Worm (Caenorhabditis elegans) whole organism, L4 larva: Measurements from ENCODE around the gene eif-2A.

ENCODE experiments used
- aha-1 ChIP-seq: fragments of 150-350 bp; peaks from one replicate; lab custom pipeline; 2014; ENCODE audit warnings: missing biosample characterization, missing genetic modification characterization
- lin-39 ChIP-seq: fragments of 150-350 bp; optimal IDR thresholded peaks from 2 replicates; lab custom pipeline; 2014; ENCODE audit warnings: missing biosample characterization, missing genetic modification reagents, missing genetic modification characterization
- nhr-28 ChIP-seq: fragments of 150-350 bp; optimal IDR thresholded peaks from 2 replicates; lab custom pipeline; 2014; ENCODE audit warnings: missing biosample characterization, missing genetic modification characterization

- TF ChIP-seq lin-39 (no peak), nhr-28 (no peak), aha-1 (tag; lab: Kevin White, UChicago) (no peak)
These were observed 5.3 kb downstream of the eif-2A start, which contains the start of gene frpr-21 for ce11 chrII:10421941-10422340.
